Fruit fly (Drosophila melanogaster): ENCODE measurements around the gene CG34281.

- TF ChIP-seq bab1 (GFP tag; optimal IDR thresholded peaks at IDR 0.05) = peak; percentile 38
- no peak for TF ChIP-seq cnc (optimal IDR thresholded peaks at IDR 0.05)
- no peak for TF ChIP-seq ovo (GFP tag; optimal IDR thresholded peaks at IDR 0.05)
- TF ChIP-seq CG14711 (tag; optimal IDR thresholded peaks at IDR 0.05) = no peak
- TF ChIP-seq pad (GFP tag; optimal IDR thresholded peaks at IDR 0.05) = no peak
- no peak for TF ChIP-seq Clk (GFP tag; optimal IDR thresholded peaks at IDR 0.05)
- TF ChIP-seq CG1620 (GFP tag; optimal IDR thresholded peaks at IDR 0.05) = no peak
- TF ChIP-seq CG33017 (tag; optimal IDR thresholded peaks at IDR 0.05) = no peak
- no peak for TF ChIP-seq kay (GFP tag; ENCODE audit: borderline replicate concordance)
- TF ChIP-seq Mnt (GFP tag; optimal IDR thresholded peaks at IDR 0.05) = no peak
- no peak for TF ChIP-seq CG5204 (GFP tag; optimal IDR thresholded peaks at IDR 0.05)
- TF ChIP-seq cic (GFP tag; optimal IDR thresholded peaks at IDR 0.05) = no peak
- TF ChIP-seq Hr96 (GFP tag; optimal IDR thresholded peaks at IDR 0.05) = no peak
Measured at dm6 chr3R:17616541-17616940, 3.9 kb downstream of the CG34281 start.

Data from whole organism, adult.